Worm (Caenorhabditis elegans) whole organism, L4 larva: ENCODE results near the gene F21D9.3.

Source experiments
- D1046.2 ChIP-seq: fragments of 200-800 bp; sonication (Bioruptor generic); IDR thresholded peaks from 2 replicates; pipeline ENCODE4 v1.3.6; 2022; ENCODE audit warnings: missing genetic modification characterization, missing compliant biosample characterization
- R02D3.7 ChIP-seq: fragments of 150-350 bp; sonication (generic microtip); optimal IDR thresholded peaks from 3 replicates; lab custom pipeline; 2014; ENCODE audit warnings: missing biosample characterization, missing genetic modification characterization
- T26A8.4 ChIP-seq: fragments of 200-800 bp; sonication (Bioruptor generic); IDR thresholded peaks from 2 replicates; pipeline ENCODE4 v1.3.6; 2022; ENCODE audit warnings: missing genetic modification characterization, missing compliant biosample characterization
- Y105C5A.15 ChIP-seq: fragments of 200-800 bp; sonication (Bioruptor generic); IDR thresholded peaks from 2 replicates; pipeline ENCODE4 v1.3.6; 2022; ENCODE audit warnings: missing genetic modification characterization, missing compliant biosample characterization
- Y48G9A.11 ChIP-seq: fragments of 200-800 bp; sonication (Bioruptor generic); IDR thresholded peaks from 2 replicates; pipeline ENCODE4 v1.3.6; 2022; ENCODE audit warnings: missing genetic modification reagents, missing genetic modification characterization, missing compliant biosample characterization
- Y5F2A.4 ChIP-seq: fragments of 200-800 bp; sonication (Bioruptor generic); optimal IDR thresholded peaks from 2 replicates; lab custom pipeline; 2018; ENCODE audit warnings: mild to moderate bottlenecking, missing genetic modification characterization, missing compliant biosample characterization
- arid-1 ChIP-seq: fragments of 200-800 bp; sonication (Bioruptor generic); conservative IDR thresholded peaks from 2 replicates; pipeline ENCODE4 v1.3.6; 2022; ENCODE audit warnings: missing genetic modification reagents, missing genetic modification characterization, missing compliant biosample characterization
- cey-2 ChIP-seq: sonication (generic microtip); optimal IDR thresholded peaks from 3 replicates; lab custom pipeline; 2017; ENCODE audit warnings: missing genetic modification characterization, mild to moderate bottlenecking, missing compliant biosample characterization, antibody characterized with exemption, borderline replicate concordance; ENCODE audit not compliant: insufficient read depth
- ctbp-1 ChIP-seq: fragments of 200-800 bp; sonication (Bioruptor generic); IDR thresholded peaks from 2 replicates; pipeline ENCODE4 v1.3.6; 2022; ENCODE audit warnings: missing genetic modification reagents, missing genetic modification characterization, missing compliant biosample characterization
- daf-8 ChIP-seq: fragments of 200-800 bp; sonication (Bioruptor generic); IDR thresholded peaks from 2 replicates; pipeline ENCODE4 v1.3.6; 2022; ENCODE audit warnings: missing genetic modification characterization, missing compliant biosample characterization
- dve-1 ChIP-seq: sonication (generic microtip); optimal IDR thresholded peaks from 2 replicates; lab custom pipeline; 2017; ENCODE audit warnings: antibody characterized with exemption, mild to moderate bottlenecking, missing genetic modification characterization, missing compliant biosample characterization; ENCODE audit not compliant: insufficient read depth
- egl-27 ChIP-seq: sonication (generic microtip); optimal IDR thresholded peaks from 3 replicates; lab custom pipeline; 2017; ENCODE audit warnings: missing biosample characterization, missing genetic modification reagents, missing genetic modification characterization
- egl-43 ChIP-seq: fragments of 200-800 bp; sonication (Bioruptor generic); IDR thresholded peaks from 2 replicates; pipeline ENCODE4 v1.3.6; 2022; ENCODE audit warnings: missing genetic modification reagents, missing genetic modification characterization, missing compliant biosample characterization
- fos-1 ChIP-seq: fragments of 150-350 bp; optimal IDR thresholded peaks from 2 replicates; lab custom pipeline; 2014; ENCODE audit warnings: missing biosample characterization, missing genetic modification characterization
- hmg-1.1 ChIP-seq: fragments of 200-800 bp; sonication (Bioruptor generic); IDR thresholded peaks from 2 replicates; pipeline ENCODE4 v1.3.6; 2022; ENCODE audit warnings: missing genetic modification reagents, missing genetic modification characterization, missing compliant biosample characterization
- lim-7 ChIP-seq: fragments of 200-800 bp; sonication (Bioruptor generic); IDR thresholded peaks from 2 replicates; pipeline ENCODE4 v1.3.6; 2022; ENCODE audit warnings: missing genetic modification characterization, missing compliant biosample characterization
- lin-29 ChIP-seq: fragments of 200-800 bp; sonication (Bioruptor generic); IDR thresholded peaks from 2 replicates; pipeline ENCODE4 v1.3.6; 2022; ENCODE audit warnings: missing genetic modification reagents, missing genetic modification characterization, missing compliant biosample characterization
- lir-3 ChIP-seq: sonication (generic microtip); optimal IDR thresholded peaks from 2 replicates; lab custom pipeline; 2016; ENCODE audit warnings: mild to moderate bottlenecking, missing genetic modification characterization, missing compliant biosample characterization
- mes-2 ChIP-seq: sonication (generic microtip); optimal IDR thresholded peaks from 2 replicates; lab custom pipeline; 2016; ENCODE audit warnings: missing genotype, mild to moderate bottlenecking, missing genetic modification characterization, missing compliant biosample characterization; ENCODE audit not compliant: poor library complexity, severe bottlenecking
- nhr-11 ChIP-seq: fragments of 150-350 bp; optimal IDR thresholded peaks from 2 replicates; lab custom pipeline; 2014; ENCODE audit warnings: missing biosample characterization, missing genetic modification characterization
- nhr-111 ChIP-seq: fragments of 200-800 bp; sonication (Bioruptor generic); optimal IDR thresholded peaks from 2 replicates; lab custom pipeline; 2018; ENCODE audit warnings: mild to moderate bottlenecking, missing genetic modification characterization, missing compliant biosample characterization
- nhr-237 ChIP-seq: sonication (generic microtip); optimal IDR thresholded peaks from 2 replicates; lab custom pipeline; 2017; ENCODE audit warnings: missing biosample characterization, missing genetic modification characterization
- nhr-25 ChIP-seq: sonication (generic microtip); optimal IDR thresholded peaks from 2 replicates; lab custom pipeline; 2017; ENCODE audit warnings: missing genetic modification characterization, mild to moderate bottlenecking, missing compliant biosample characterization, antibody characterized with exemption, moderate library complexity, borderline replicate concordance; ENCODE audit not compliant: insufficient read depth
- nhr-41 ChIP-seq: fragments of 200-800 bp; sonication (Bioruptor generic); IDR thresholded peaks from 2 replicates; pipeline ENCODE4 v1.3.6; 2022; ENCODE audit warnings: missing genetic modification reagents, missing genetic modification characterization, missing compliant biosample characterization
- nhr-77 ChIP-seq: fragments of 150-350 bp; optimal IDR thresholded peaks from 2 replicates; lab custom pipeline; 2014; ENCODE audit warnings: missing biosample characterization, missing genetic modification characterization
- pqm-1 ChIP-seq: sonication (generic microtip); optimal IDR thresholded peaks from 2 replicates; lab custom pipeline; 2017; ENCODE audit warnings: missing biosample characterization, missing genetic modification characterization
- saeg-2 ChIP-seq: fragments of 200-800 bp; sonication (Bioruptor generic); IDR thresholded peaks from 2 replicates; pipeline ENCODE4 v1.3.6; 2022; ENCODE audit warnings: missing genetic modification reagents, missing genetic modification characterization, missing compliant biosample characterization
- sdz-12 ChIP-seq: fragments of 200-800 bp; sonication (Bioruptor generic); optimal IDR thresholded peaks from 2 replicates; lab custom pipeline; 2018; ENCODE audit warnings: mild to moderate bottlenecking, missing genetic modification characterization, missing compliant biosample characterization
- set-16 ChIP-seq: fragments of 200-800 bp; sonication (Bioruptor generic); IDR thresholded peaks from 2 replicates; pipeline ENCODE4 v1.3.6; 2022; ENCODE audit warnings: missing genetic modification reagents, missing genetic modification characterization, missing compliant biosample characterization
- skn-1 ChIP-seq: fragments of 150-350 bp; optimal IDR thresholded peaks from 2 replicates; lab custom pipeline; 2014; ENCODE audit warnings: missing biosample characterization, missing genetic modification characterization
- snpc-4 ChIP-seq: fragments of 150-350 bp; optimal IDR thresholded peaks from 2 replicates; lab custom pipeline; 2014; ENCODE audit warnings: missing biosample characterization, missing genetic modification characterization
- unc-62 ChIP-seq, 3 experiments: fragments of 150-350 bp in 1 of 3; sonication (generic microtip); optimal IDR thresholded peaks in 2 of 3; peaks in 1 of 3; 1 replicate in 1 of 3; 2 replicates in 2 of 3; lab custom pipeline; 2014 to 2017; ENCODE audit warnings: missing biosample characterization in 3 of 3, missing genetic modification characterization in 3 of 3, missing genetic modification reagents in 3 of 3, missing genotype in 1 of 3
- zag-1 ChIP-seq: fragments of 150-350 bp; optimal IDR thresholded peaks from 2 replicates; lab custom pipeline; 2014; ENCODE audit warnings: missing biosample characterization, missing genetic modification characterization
- zfp-2 ChIP-seq: sonication (generic microtip); optimal IDR thresholded peaks from 2 replicates; lab custom pipeline; 2016; ENCODE audit warnings: mild to moderate bottlenecking, missing genetic modification characterization, missing compliant biosample characterization

Gene F21D9.3

DNA sequence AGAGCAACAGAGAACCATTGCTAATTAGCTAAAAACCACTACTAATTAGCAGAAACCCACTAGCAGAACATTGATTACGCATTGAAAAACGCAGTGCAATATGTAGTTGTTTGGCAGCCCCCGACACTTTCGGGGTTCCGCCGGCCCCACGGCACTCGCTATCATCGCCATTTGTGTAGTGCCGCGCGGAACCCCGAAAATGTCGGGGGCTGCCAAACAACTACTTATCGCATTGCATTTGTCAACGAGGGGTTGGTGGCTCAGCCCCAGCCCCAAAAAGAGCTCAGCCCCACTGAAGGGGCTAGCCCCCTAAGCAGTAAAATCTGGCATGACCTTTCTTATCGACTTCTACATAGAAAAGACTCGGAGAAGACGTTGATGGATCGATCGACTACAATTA, 1.9 kb upstream of the F21D9.3 start:
- no peak for TF ChIP-seq T26A8.4 (GFP tag; lab: Robert Waterston, UW)
- peak; percentile 53 for TF ChIP-seq set-16 (GFP tag; lab: Robert Waterston, UW)
- TF ChIP-seq pqm-1, result no peak
- TF ChIP-seq, all 104 proteins: peak for 1

- TF ChIP-seq daf-8 (GFP tag; lab: Robert Waterston, UW) (no peak), arid-1 (no peak), Y5F2A.4 (GFP tag; lab: Kevin White, UChicago) (no peak), hmg-1.1 (no peak), ctbp-1 (no peak), R02D3.7 (no peak), lir-3 (no peak), egl-27 (tag; lab: Kevin White, UChicago) (no peak), sdz-12 (GFP tag; lab: Kevin White, UChicago) (no peak), nhr-25 (tag; lab: Kevin White, UChicago) (no peak)
Observed at ce11 chrV:19253520-19253919, 4.0 kb downstream of the F21D9.3 start, which contains the start of gene F21D9.4. F21D9.4 (plus strand) TSS chrV:19253820.

ce11 chrV:19251844-19252243, 5.7 kb downstream of the F21D9.3 start, which contains the start of gene F21D9.11:
F21D9.11 (plus strand) TSS chrV:19252144.
- TF ChIP-seq zfp-2, result no peak
- no peak for TF ChIP-seq Y48G9A.11 (GFP tag; lab: Robert Waterston, UW)
- no peak for TF ChIP-seq T26A8.4 (GFP tag; lab: Robert Waterston, UW)
- no peak for TF ChIP-seq nhr-11 (tag; lab: Kevin White, UChicago)
- no peak for TF ChIP-seq nhr-41
- TF ChIP-seq hmg-1.1, result no peak
- TF ChIP-seq saeg-2 (GFP tag; lab: Robert Waterston, UW), result no peak
- no peak for TF ChIP-seq D1046.2 (GFP tag; lab: Robert Waterston, UW)
- no peak for TF ChIP-seq Y105C5A.15 (GFP tag; lab: Robert Waterston, UW)
- no peak for TF ChIP-seq zag-1
- no peak for TF ChIP-seq nhr-111 (GFP tag; lab: Kevin White, UChicago)
- TF ChIP-seq dve-1, result no peak
- no peak for TF ChIP-seq fos-1
- TF ChIP-seq snpc-4 (tag; lab: Kevin White, UChicago), result no peak
- no peak for TF ChIP-seq mes-2 (tag; lab: Kevin White, UChicago)
- TF ChIP-seq lin-29 (GFP tag; lab: Robert Waterston, UW), result no peak
- TF ChIP-seq nhr-237 (tag; lab: Kevin White, UChicago), result no peak
- no peak for TF ChIP-seq skn-1 (tag; lab: Kevin White, UChicago)
- no peak for TF ChIP-seq pqm-1

- no peak for TF ChIP-seq unc-62 (GFP tag; optimal IDR thresholded peaks at IDR 0.05 in 1 of 2; lab: Kevin White, UChicago)
- TF ChIP-seq unc-62 (tag; optimal IDR thresholded peaks at IDR 0.05; lab: Kevin White, UChicago), result no peak
- TF ChIP-seq nhr-25 (tag; lab: Kevin White, UChicago), result no peak
- TF ChIP-seq sdz-12 (GFP tag; lab: Kevin White, UChicago), result no peak
- TF ChIP-seq lim-7 (GFP tag; lab: Robert Waterston, UW), result no peak
- TF ChIP-seq ctbp-1, result no peak
- no peak for TF ChIP-seq nhr-77 (tag; lab: Kevin White, UChicago)
- TF ChIP-seq egl-43 (GFP tag; lab: Robert Waterston, UW), result no peak
- TF ChIP-seq cey-2 (tag; lab: Kevin White, UChicago), result no peak
Observed at ce11 chrV:19250983-19251382, 6.6 kb downstream of the F21D9.3 start, which contains the start of gene str-81. str-81 (minus strand) TSS chrV:19251083.
